Worm (Caenorhabditis elegans) whole organism, L4 larva: Measurements from ENCODE around the gene F15G9.2.

Experiments used
- D1046.2 ChIP-seq: fragments of 200-800 bp; sonication (Bioruptor generic); IDR thresholded peaks from 2 replicates; pipeline ENCODE4 v1.3.6; 2022; ENCODE audit warnings: missing genetic modification characterization, missing compliant biosample characterization
- F26F4.8 ChIP-seq: fragments of 200-800 bp; sonication (Bioruptor generic); conservative IDR thresholded peaks from 2 replicates; pipeline ENCODE4 v1.3.6; 2022; ENCODE audit warnings: missing genetic modification characterization, missing compliant biosample characterization
- F44E2.7 ChIP-seq: fragments of 200-800 bp; sonication (Bioruptor generic); IDR thresholded peaks from 2 replicates; pipeline ENCODE4 v2.1.2; 2022; ENCODE audit warnings: missing genetic modification characterization, missing compliant biosample characterization
- F49E8.2 ChIP-seq: sonication (generic microtip); optimal IDR thresholded peaks from 2 replicates; lab custom pipeline; 2016; ENCODE audit warnings: missing compliant biosample characterization, mild to moderate bottlenecking, missing genetic modification characterization, borderline replicate concordance
- T20F7.1 ChIP-seq: fragments of 200-800 bp; sonication (Bioruptor generic); optimal IDR thresholded peaks from 2 replicates; lab custom pipeline; 2018; ENCODE audit warnings: mild to moderate bottlenecking, missing genetic modification characterization, missing compliant biosample characterization
- Y105C5A.15 ChIP-seq: fragments of 200-800 bp; sonication (Bioruptor generic); IDR thresholded peaks from 2 replicates; pipeline ENCODE4 v1.3.6; 2022; ENCODE audit warnings: missing genetic modification characterization, missing compliant biosample characterization
- Y5F2A.4 ChIP-seq: fragments of 200-800 bp; sonication (Bioruptor generic); optimal IDR thresholded peaks from 2 replicates; lab custom pipeline; 2018; ENCODE audit warnings: mild to moderate bottlenecking, missing genetic modification characterization, missing compliant biosample characterization
- aha-1 ChIP-seq: fragments of 150-350 bp; peaks from one replicate; lab custom pipeline; 2014; ENCODE audit warnings: missing biosample characterization, missing genetic modification characterization
- aly-2 ChIP-seq: sonication (generic microtip); optimal IDR thresholded peaks from 2 replicates; lab custom pipeline; 2018; ENCODE audit warnings: missing biosample characterization, missing genetic modification characterization
- arid-1 ChIP-seq: fragments of 200-800 bp; sonication (Bioruptor generic); conservative IDR thresholded peaks from 2 replicates; pipeline ENCODE4 v1.3.6; 2022; ENCODE audit warnings: missing genetic modification reagents, missing genetic modification characterization, missing compliant biosample characterization
- attf-4 ChIP-seq: sonication (generic microtip); optimal IDR thresholded peaks from 3 replicates; lab custom pipeline; 2017; ENCODE audit warnings: missing biosample characterization, missing genetic modification characterization
- ceh-20 ChIP-seq: fragments of 200-800 bp; sonication (Bioruptor generic); IDR thresholded peaks from 2 replicates; pipeline ENCODE4 v1.3.6; 2022; ENCODE audit warnings: missing genetic modification reagents, missing genetic modification characterization, missing compliant biosample characterization
- ceh-82 ChIP-seq: sonication (generic microtip); optimal IDR thresholded peaks from 2 replicates; lab custom pipeline; 2017; ENCODE audit warnings: missing biosample characterization, missing genetic modification characterization
- ces-1 ChIP-seq: fragments of 150-350 bp; sonication (generic microtip); optimal IDR thresholded peaks from 4 replicates; lab custom pipeline; 2014; ENCODE audit warnings: missing biosample characterization, missing genetic modification reagents, missing genetic modification characterization
- cey-2 ChIP-seq: sonication (generic microtip); optimal IDR thresholded peaks from 3 replicates; lab custom pipeline; 2017; ENCODE audit warnings: missing genetic modification characterization, mild to moderate bottlenecking, missing compliant biosample characterization, antibody characterized with exemption, borderline replicate concordance; ENCODE audit not compliant: insufficient read depth
- daf-16 ChIP-seq, 3 experiments: sonication (generic microtip); optimal IDR thresholded peaks; 2 replicates each; lab custom pipeline; 2016 to 2017; ENCODE audit warnings: missing genetic modification characterization in 3 of 3, missing genetic modification reagents in 3 of 3, mild to moderate bottlenecking in 2 of 3, missing compliant biosample characterization in 2 of 3, missing biosample characterization in 1 of 3, moderate library complexity in 1 of 3
- daf-19 ChIP-seq: fragments of 200-800 bp; sonication (Bioruptor generic); conservative IDR thresholded peaks from 2 replicates; pipeline ENCODE4 v1.3.6; 2022; ENCODE audit warnings: missing genetic modification characterization, missing compliant biosample characterization
- dmd-9 ChIP-seq: fragments of 200-800 bp; sonication (Bioruptor generic); IDR thresholded peaks from 2 replicates; pipeline ENCODE4 v1.3.6; 2022; ENCODE audit warnings: missing genetic modification reagents, missing genetic modification characterization, missing compliant biosample characterization
- duxl-1 ChIP-seq: sonication (generic microtip); optimal IDR thresholded peaks from 2 replicates; lab custom pipeline; 2016; ENCODE audit warnings: mild to moderate bottlenecking, missing genetic modification characterization, moderate library complexity, missing compliant biosample characterization; ENCODE audit not compliant: poor library complexity
- fkh-10 ChIP-seq: fragments of 150-350 bp; optimal IDR thresholded peaks from 2 replicates; lab custom pipeline; 2014; ENCODE audit warnings: missing biosample characterization, missing genetic modification reagents, missing genetic modification characterization
- fos-1 ChIP-seq: fragments of 150-350 bp; optimal IDR thresholded peaks from 2 replicates; lab custom pipeline; 2014; ENCODE audit warnings: missing biosample characterization, missing genetic modification characterization
- gei-8 ChIP-seq: fragments of 200-800 bp; sonication (Bioruptor generic); optimal IDR thresholded peaks from 2 replicates; lab custom pipeline; 2018; ENCODE audit warnings: mild to moderate bottlenecking, missing genetic modification characterization, missing compliant biosample characterization
- hif-1 ChIP-seq, 2 experiments: sonication (generic microtip); optimal IDR thresholded peaks; 2 replicates each; lab custom pipeline; 2016 to 2017; ENCODE audit warnings: missing compliant biosample characterization in 2 of 2, missing genetic modification characterization in 2 of 2, missing genetic modification reagents in 2 of 2, missing genotype in 2 of 2, mild to moderate bottlenecking in 1 of 2
- jun-1 ChIP-seq: fragments of 150-350 bp; optimal IDR thresholded peaks from 2 replicates; lab custom pipeline; 2014; ENCODE audit warnings: missing biosample characterization, missing genetic modification reagents, missing genetic modification characterization
- lin-1 ChIP-seq: fragments of 200-800 bp; sonication (Bioruptor generic); IDR thresholded peaks from 2 replicates; pipeline ENCODE4 v1.3.6; 2022; ENCODE audit warnings: missing genetic modification reagents, missing genetic modification characterization, missing compliant biosample characterization
- lin-39 ChIP-seq: fragments of 150-350 bp; optimal IDR thresholded peaks from 2 replicates; lab custom pipeline; 2014; ENCODE audit warnings: missing biosample characterization, missing genetic modification reagents, missing genetic modification characterization
- madf-5 ChIP-seq, 2 experiments: fragments of 200-800 bp; sonication (Bioruptor generic); IDR thresholded peaks; 2 replicates each; pipeline ENCODE4 v1.3.6; 2022; ENCODE audit warnings: missing compliant biosample characterization in 2 of 2, missing genetic modification characterization in 2 of 2
- madf-9 ChIP-seq: fragments of 200-800 bp; sonication (Bioruptor generic); conservative IDR thresholded peaks from 2 replicates; pipeline ENCODE4 v1.3.6; 2022; ENCODE audit warnings: missing genetic modification reagents, missing genetic modification characterization, missing compliant biosample characterization
- mdl-1 ChIP-seq, 2 experiments: fragments of 150-350 bp in 1 of 2; sonication (generic microtip) in 1 of 2; optimal IDR thresholded peaks; 2 replicates each; lab custom pipeline; 2014 to 2017; ENCODE audit warnings: missing biosample characterization in 2 of 2, missing genetic modification characterization in 2 of 2
- mep-1 ChIP-seq: fragments of 150-350 bp; sonication (generic microtip); optimal IDR thresholded peaks from 3 replicates; lab custom pipeline; 2014; ENCODE audit warnings: missing biosample characterization, missing genetic modification characterization
- nhr-102 ChIP-seq: sonication (generic microtip); optimal IDR thresholded peaks from 2 replicates; lab custom pipeline; 2016; ENCODE audit warnings: mild to moderate bottlenecking, missing genetic modification characterization, moderate library complexity, missing compliant biosample characterization
- nhr-237 ChIP-seq: sonication (generic microtip); optimal IDR thresholded peaks from 2 replicates; lab custom pipeline; 2017; ENCODE audit warnings: missing biosample characterization, missing genetic modification characterization
- nhr-25 ChIP-seq: sonication (generic microtip); optimal IDR thresholded peaks from 2 replicates; lab custom pipeline; 2017; ENCODE audit warnings: missing genetic modification characterization, mild to moderate bottlenecking, missing compliant biosample characterization, antibody characterized with exemption, moderate library complexity, borderline replicate concordance; ENCODE audit not compliant: insufficient read depth
- nhr-28 ChIP-seq: fragments of 150-350 bp; optimal IDR thresholded peaks from 2 replicates; lab custom pipeline; 2014; ENCODE audit warnings: missing biosample characterization, missing genetic modification characterization
- nhr-48 ChIP-seq: sonication (generic microtip); optimal IDR thresholded peaks from 2 replicates; lab custom pipeline; 2016; ENCODE audit warnings: mild to moderate bottlenecking, missing genetic modification characterization, missing compliant biosample characterization
- nhr-76 ChIP-seq: fragments of 150-350 bp; optimal IDR thresholded peaks from 2 replicates; lab custom pipeline; 2014; ENCODE audit warnings: missing biosample characterization, missing genetic modification characterization
- pqm-1 ChIP-seq: sonication (generic microtip); optimal IDR thresholded peaks from 2 replicates; lab custom pipeline; 2017; ENCODE audit warnings: missing biosample characterization, missing genetic modification characterization
- saeg-2 ChIP-seq: fragments of 200-800 bp; sonication (Bioruptor generic); IDR thresholded peaks from 2 replicates; pipeline ENCODE4 v1.3.6; 2022; ENCODE audit warnings: missing genetic modification reagents, missing genetic modification characterization, missing compliant biosample characterization
- skn-1 ChIP-seq: fragments of 150-350 bp; optimal IDR thresholded peaks from 2 replicates; lab custom pipeline; 2014; ENCODE audit warnings: missing biosample characterization, missing genetic modification characterization
- unc-62 ChIP-seq, 3 experiments: fragments of 150-350 bp in 1 of 3; sonication (generic microtip); optimal IDR thresholded peaks in 2 of 3; peaks in 1 of 3; 1 replicate in 1 of 3; 2 replicates in 2 of 3; lab custom pipeline; 2014 to 2017; ENCODE audit warnings: missing biosample characterization in 3 of 3, missing genetic modification characterization in 3 of 3, missing genetic modification reagents in 3 of 3, missing genotype in 1 of 3
- ztf-7 ChIP-seq: fragments of 150-350 bp; optimal IDR thresholded peaks from 2 replicates; lab custom pipeline; 2014; ENCODE audit warnings: missing biosample characterization, missing genetic modification characterization

F15G9.2 gene

ce11 chrX:9713613-9714012 lies at the start of gene F15G9.2:
TSS of gene F15G9.2 (minus strand) at chrX:9713713.
- TF ChIP-seq aha-1 (tag; lab: Kevin White, UChicago) (no peak), ces-1 (no peak), aly-2 (tag; lab: Kevin White, UChicago) (no peak), jun-1 (tag; lab: Kevin White, UChicago) (no peak), attf-4 (tag; lab: Kevin White, UChicago) (no peak), unc-62 (GFP tag; optimal IDR thresholded peaks at IDR 0.05 in 1 of 2; lab: Kevin White, UChicago) (no peak), unc-62 (tag; optimal IDR thresholded peaks at IDR 0.05; lab: Kevin White, UChicago) (no peak), mdl-1 (tag; optimal IDR thresholded peaks at IDR 0.05; lab: Kevin White, UChicago) (no peak), F49E8.2 (tag; lab: Kevin White, UChicago) (no peak), nhr-28 (tag; lab: Kevin White, UChicago) (no peak), pqm-1 (tag; lab: Kevin White, UChicago) (no peak), madf-5 (GFP tag; IDR thresholded peaks at IDR 0.05; lab: Robert Waterston, UW) (no peak), D1046.2 (GFP tag; lab: Robert Waterston, UW) (no peak), F44E2.7 (GFP tag; lab: Robert Waterston, UW) (no peak), ceh-82 (tag; lab: Kevin White, UChicago) (no peak), nhr-237 (tag; lab: Kevin White, UChicago) (no peak), nhr-102 (tag; lab: Kevin White, UChicago) (no peak), nhr-48 (tag; lab: Kevin White, UChicago) (no peak)

ce11 chrX:9761266-9761665 lies 47.8 kb upstream of the F15G9.2 start, which contains the start of gene T09B9.3:
TSS of gene T09B9.3 (minus strand) at chrX:9761366.
- TF ChIP-seq Y5F2A.4 (GFP tag; lab: Kevin White, UChicago) (no peak), madf-9 (GFP tag; lab: Robert Waterston, UW) (no peak), dmd-9 (GFP tag; lab: Robert Waterston, UW) (no peak), fos-1 (tag; lab: Kevin White, UChicago) (no peak), daf-19 (GFP tag; lab: Robert Waterston, UW) (no peak), madf-5 (GFP tag; IDR thresholded peaks at IDR 0.05; lab: Robert Waterston, UW) (no peak), arid-1 (GFP tag; lab: Robert Waterston, UW) (no peak), F26F4.8 (no peak), pqm-1 (tag; lab: Kevin White, UChicago) (no peak), gei-8 (GFP tag; lab: Kevin White, UChicago) (no peak), T20F7.1 (GFP tag; lab: Kevin White, UChicago) (no peak), nhr-76 (tag; lab: Kevin White, UChicago) (no peak), Y105C5A.15 (GFP tag; lab: Robert Waterston, UW) (no peak), skn-1 (tag; lab: Kevin White, UChicago) (no peak), ceh-20 (no peak), mep-1 (tag; lab: Kevin White, UChicago) (no peak), lin-39 (tag; lab: Kevin White, UChicago) (no peak), lin-1 (GFP tag; lab: Robert Waterston, UW) (no peak), nhr-25 (tag; lab: Kevin White, UChicago) (no peak), daf-16 (GFP tag; optimal IDR thresholded peaks at IDR 0.05; lab: Kevin White, UChicago) (no peak), daf-16 (tag; optimal IDR thresholded peaks at IDR 0.05; lab: Kevin White, UChicago) (no peak)

- TF ChIP-seq nhr-237 (tag; lab: Kevin White, UChicago) = no peak
- no peak for TF ChIP-seq fkh-10
- TF ChIP-seq ztf-7 (tag; lab: Kevin White, UChicago) = no peak
- no peak for TF ChIP-seq saeg-2 (GFP tag; lab: Robert Waterston, UW)
- TF ChIP-seq hif-1 (tag; optimal IDR thresholded peaks at IDR 0.05; lab: Kevin White, UChicago) = no peak
- no peak for TF ChIP-seq duxl-1
- no peak for TF ChIP-seq gei-8 (GFP tag; lab: Kevin White, UChicago)
- no peak for TF ChIP-seq cey-2 (tag; lab: Kevin White, UChicago)
- TF ChIP-seq lin-1 (GFP tag; lab: Robert Waterston, UW) = no peak
- TF ChIP-seq arid-1 (GFP tag; lab: Robert Waterston, UW) = no peak
- no peak for TF ChIP-seq Y5F2A.4 (GFP tag; lab: Kevin White, UChicago)
Observed at ce11 chrX:9756971-9757370, 43.5 kb upstream of the F15G9.2 start, which contains the start of gene T09B9.1. TSS of gene T09B9.1 (plus strand) at chrX:9757271.
